Fruit fly (Drosophila melanogaster) whole organism, prepupa: ENCODE results near the gene Gen.

Experiments used
- CG6163 ChIP-seq: fragments of 200-800 bp; sonication (Bioruptor generic); IDR thresholded peaks from 3 replicates; pipeline ENCODE4 v1.3.6; 2022; ENCODE audit warnings: missing biosample characterization, missing genetic modification characterization
- Eip93F ChIP-seq: fragments of 200-800 bp; sonication (Bioruptor generic); optimal IDR thresholded peaks from 2 replicates; lab custom pipeline; 2016; ENCODE audit warnings: missing biosample characterization, mild to moderate bottlenecking, missing genetic modification characterization
- achi ChIP-seq: fragments of 200-800 bp; sonication (Bioruptor generic); optimal IDR thresholded peaks from 3 replicates; lab custom pipeline; 2016; ENCODE audit warnings: missing biosample characterization, missing genetic modification characterization
- fkh ChIP-seq: fragments of 200-800 bp; sonication (Bioruptor generic); optimal IDR thresholded peaks from 3 replicates; lab custom pipeline; 2017; ENCODE audit warnings: missing biosample characterization, mild to moderate bottlenecking, missing genetic modification characterization, moderate library complexity

DNA sequence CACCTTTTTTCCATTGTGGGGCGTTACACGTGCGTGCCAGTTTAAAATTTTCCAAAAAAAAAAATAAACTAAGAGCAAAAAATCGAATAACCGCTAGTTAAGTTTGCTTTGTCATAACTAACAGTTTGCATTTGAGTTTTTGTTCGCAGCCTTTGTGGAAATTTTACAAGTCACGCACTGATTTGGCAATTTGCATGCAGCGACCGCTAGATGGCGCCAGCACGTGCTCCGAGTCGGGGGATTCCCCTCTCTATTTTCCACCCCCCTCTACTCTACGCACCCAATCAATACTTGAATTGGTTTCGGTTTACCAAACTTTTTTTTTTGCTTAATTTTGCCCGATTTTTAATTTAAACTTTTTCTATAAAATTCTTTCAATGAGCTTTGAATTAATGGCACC lies 27.0 kb downstream of the Gen start:
- no peak for TF ChIP-seq achi
- TF ChIP-seq fkh (GFP tag; lab: Kevin White, UChicago): no peak
- TF ChIP-seq CG6163: no peak
- no peak for TF ChIP-seq Eip93F
